Worm (Caenorhabditis elegans) whole organism, L1 larva: Measurements from ENCODE around the gene F41E6.5.
"Not testable (repeated sequence)": the region's sequence is repeated elsewhere in the genome, so short reads cannot be mapped to it uniquely, and the experiment has no call there.

Experiments used
- C04F5.9 ChIP-seq: sonication (generic microtip); optimal IDR thresholded peaks from 2 replicates; lab custom pipeline; 2016; ENCODE audit warnings: missing genetic modification characterization, missing compliant biosample characterization
- aha-1 ChIP-seq: fragments of 150-350 bp; optimal IDR thresholded peaks from 2 replicates; lab custom pipeline; 2014; ENCODE audit warnings: missing biosample characterization, missing genetic modification characterization
- alr-1 ChIP-seq: fragments of 200-800 bp; sonication (Bioruptor generic); optimal IDR thresholded peaks from 2 replicates; lab custom pipeline; 2018; ENCODE audit warnings: borderline replicate concordance, mild to moderate bottlenecking, missing genetic modification characterization, missing compliant biosample characterization
- blmp-1 ChIP-seq: fragments of 150-350 bp; optimal IDR thresholded peaks from 2 replicates; lab custom pipeline; 2014; ENCODE audit warnings: missing biosample characterization, missing genetic modification characterization
- ceh-82 ChIP-seq, 3 experiments: fragments of 150-350 bp in 1 of 3; sonication (generic microtip) in 2 of 3; optimal IDR thresholded peaks; 2 replicates each; lab custom pipeline; 2014 to 2017; ENCODE audit warnings: missing biosample characterization in 3 of 3, missing genetic modification characterization in 3 of 3
- ceh-90 ChIP-seq: sonication (generic microtip); optimal IDR thresholded peaks from 2 replicates; lab custom pipeline; 2016; ENCODE audit warnings: missing genetic modification characterization, missing compliant biosample characterization
- dpl-1 ChIP-seq, 3 experiments: fragments of 150-350 bp in 2 of 3; sonication (generic microtip) in 1 of 3; optimal IDR thresholded peaks; 2 replicates each; lab custom pipeline; 2014 to 2017; ENCODE audit warnings: missing biosample characterization in 3 of 3, missing genetic modification characterization in 3 of 3, missing genetic modification reagents in 3 of 3
- efl-1 ChIP-seq, 4 experiments: fragments of 150-350 bp; optimal IDR thresholded peaks in 3 of 4; peaks in 1 of 4; 1 replicate in 1 of 4; 2 replicates in 3 of 4; lab custom pipeline; 2014; ENCODE audit warnings: missing biosample characterization in 2 of 4, missing genetic modification characterization in 2 of 4, missing genetic modification reagents in 2 of 4
- efl-3 ChIP-seq: fragments of 200-800 bp; sonication (Bioruptor generic); optimal IDR thresholded peaks from 2 replicates; lab custom pipeline; 2018; ENCODE audit warnings: mild to moderate bottlenecking, missing genetic modification characterization, missing compliant biosample characterization
- elt-3 ChIP-seq, 6 experiments: fragments of 150-350 bp in 1 of 6; sonication (generic microtip); optimal IDR thresholded peaks; 2 replicates each; lab custom pipeline; 2017 to 2018; ENCODE audit warnings: missing biosample characterization in 6 of 6, missing genetic modification characterization in 6 of 6, inconsistent platforms in 1 of 6
- fkh-10 ChIP-seq: sonication (generic microtip); optimal IDR thresholded peaks from 2 replicates; lab custom pipeline; 2017; ENCODE audit warnings: missing biosample characterization, missing genetic modification reagents, missing genetic modification characterization
- fos-1 ChIP-seq: fragments of 150-350 bp; optimal IDR thresholded peaks from 2 replicates; lab custom pipeline; 2014; ENCODE audit warnings: missing biosample characterization, missing genetic modification characterization
- grh-1 ChIP-seq: fragments of 200-800 bp; sonication (Bioruptor generic); IDR thresholded peaks from 2 replicates; pipeline ENCODE4 v1.3.6; 2022; ENCODE audit warnings: missing genetic modification reagents, missing genetic modification characterization, missing compliant biosample characterization
- hlh-4 ChIP-seq: sonication (generic microtip); optimal IDR thresholded peaks from 2 replicates; lab custom pipeline; 2016; ENCODE audit warnings: mild to moderate bottlenecking, missing genetic modification characterization, missing compliant biosample characterization
- hpl-2 ChIP-seq: fragments of 150-350 bp; optimal IDR thresholded peaks from 2 replicates; lab custom pipeline; 2014; ENCODE audit warnings: missing biosample characterization, missing genetic modification reagents, missing genetic modification characterization
- irx-1 ChIP-seq: sonication (generic microtip); optimal IDR thresholded peaks from 2 replicates; lab custom pipeline; 2016; ENCODE audit warnings: missing genetic modification characterization, missing compliant biosample characterization
- jun-1 ChIP-seq: fragments of 150-350 bp; optimal IDR thresholded peaks from 2 replicates; lab custom pipeline; 2014; ENCODE audit warnings: missing biosample characterization, missing genetic modification reagents, missing genetic modification characterization
- lin-13 ChIP-seq: fragments of 150-350 bp; optimal IDR thresholded peaks from 2 replicates; lab custom pipeline; 2014; ENCODE audit warnings: missing biosample characterization, missing genetic modification reagents, missing genetic modification characterization
- lin-14 ChIP-seq: fragments of 200-800 bp; sonication (Bioruptor generic); optimal IDR thresholded peaks from 2 replicates; lab custom pipeline; 2018; ENCODE audit warnings: mild to moderate bottlenecking, missing genetic modification characterization, moderate library complexity, missing compliant biosample characterization
- lin-15B ChIP-seq: fragments of 150-350 bp; sonication (generic microtip); optimal IDR thresholded peaks from 3 replicates; lab custom pipeline; 2014; ENCODE audit warnings: missing biosample characterization, missing genetic modification characterization
- lin-35 ChIP-seq, 2 experiments: fragments of 150-350 bp; optimal IDR thresholded peaks; 2 replicates each; lab custom pipeline; 2014; ENCODE audit warnings: missing biosample characterization in 2 of 2, missing genetic modification characterization in 2 of 2, missing genetic modification reagents in 2 of 2
- lir-3 ChIP-seq: sonication (generic microtip); optimal IDR thresholded peaks from 2 replicates; lab custom pipeline; 2016; ENCODE audit warnings: mild to moderate bottlenecking, missing genetic modification characterization, moderate library complexity, missing compliant biosample characterization; ENCODE audit not compliant: poor library complexity
- lsy-2 ChIP-seq, 2 experiments: fragments of 150-350 bp; optimal IDR thresholded peaks; 2 replicates each; lab custom pipeline; 2014; ENCODE audit warnings: missing biosample characterization in 2 of 2, missing genetic modification characterization in 2 of 2
- mab-9 ChIP-seq: fragments of 200-800 bp; sonication (Bioruptor generic); IDR thresholded peaks from 2 replicates; pipeline ENCODE4 v1.3.6; 2022; ENCODE audit warnings: missing genetic modification reagents, missing genetic modification characterization, missing compliant biosample characterization
- mdl-1 ChIP-seq, 2 experiments: fragments of 150-350 bp; optimal IDR thresholded peaks; 2 replicates each; lab custom pipeline; 2014 to 2017; ENCODE audit warnings: missing biosample characterization in 2 of 2, missing genetic modification characterization in 2 of 2, inconsistent platforms in 1 of 2
- nhr-12 ChIP-seq: sonication (generic microtip); optimal IDR thresholded peaks from 2 replicates; lab custom pipeline; 2017; ENCODE audit warnings: missing biosample characterization, missing genetic modification characterization
- nhr-19 ChIP-seq: fragments of 200-800 bp; sonication (Bioruptor generic); conservative IDR thresholded peaks from 2 replicates; pipeline ENCODE4 v1.3.6; 2022; ENCODE audit warnings: missing genetic modification characterization, missing compliant biosample characterization
- nhr-237 ChIP-seq: fragments of 150-350 bp; optimal IDR thresholded peaks from 2 replicates; lab custom pipeline; 2014; ENCODE audit warnings: missing biosample characterization, missing genetic modification characterization
- nhr-47 ChIP-seq: sonication (generic microtip); optimal IDR thresholded peaks from 2 replicates; lab custom pipeline; 2016; ENCODE audit warnings: mild to moderate bottlenecking, missing genetic modification characterization, moderate library complexity, missing compliant biosample characterization
- nhr-84 ChIP-seq: sonication (generic microtip); optimal IDR thresholded peaks from 2 replicates; lab custom pipeline; 2017; ENCODE audit warnings: missing biosample characterization, missing genetic modification characterization
- nhr-85 ChIP-seq: sonication (generic microtip); peaks from one replicate; lab custom pipeline; 2016; ENCODE audit warnings: missing genetic modification characterization, inconsistent platforms, missing compliant biosample characterization
- pag-3 ChIP-seq: sonication (generic microtip); optimal IDR thresholded peaks from 2 replicates; lab custom pipeline; 2017; ENCODE audit warnings: missing genetic modification characterization, mild to moderate bottlenecking, missing compliant biosample characterization, antibody characterized with exemption, borderline replicate concordance; ENCODE audit not compliant: insufficient read depth
- pax-3 ChIP-seq: fragments of 200-800 bp; sonication (Bioruptor generic); optimal IDR thresholded peaks from 2 replicates; lab custom pipeline; 2018; ENCODE audit warnings: mild to moderate bottlenecking, missing genetic modification characterization, moderate library complexity, missing compliant biosample characterization
- skn-1 ChIP-seq: fragments of 150-350 bp; optimal IDR thresholded peaks from 2 replicates; lab custom pipeline; 2014; ENCODE audit warnings: missing biosample characterization, missing genetic modification characterization
- snu-23 ChIP-seq: sonication (generic microtip); optimal IDR thresholded peaks from 2 replicates; lab custom pipeline; 2016; ENCODE audit warnings: missing genetic modification characterization, missing compliant biosample characterization
- tlp-1 ChIP-seq: fragments of 150-350 bp; optimal IDR thresholded peaks from 2 replicates; lab custom pipeline; 2014; ENCODE audit warnings: missing biosample characterization, missing genetic modification characterization
- unc-62 ChIP-seq: fragments of 150-350 bp; optimal IDR thresholded peaks from 2 replicates; lab custom pipeline; 2014; ENCODE audit warnings: missing biosample characterization, missing genetic modification reagents, missing genetic modification characterization
- vab-15 ChIP-seq: sonication (generic microtip); optimal IDR thresholded peaks from 2 replicates; lab custom pipeline; 2017; ENCODE audit warnings: missing genotype, mild to moderate bottlenecking, missing genetic modification characterization, missing compliant biosample characterization
- xbp-1 ChIP-seq: sonication (generic microtip); optimal IDR thresholded peaks from 2 replicates; lab custom pipeline; 2016; ENCODE audit warnings: missing genetic modification characterization, missing compliant biosample characterization

F41E6.5 gene

ce11 chrV:8574762-8575161, 28.5 kb upstream of the F41E6.5 start, which contains the start of gene F25G6.1:
TSS of gene F25G6.1 (plus strand) at chrV:8575062.
- not testable (repeated sequence) for TF ChIP-seq snu-23 (GFP tag; lab: Kevin White, UChicago); nhr-47; nhr-237 (tag; lab: Kevin White, UChicago)

ce11 chrV:8580961-8581360, 22.3 kb upstream of the F41E6.5 start, which contains the start of gene C10B5.1:
TSS of gene C10B5.1 (plus strand) at chrV:8581261.
- no peak for TF ChIP-seq nhr-19 (GFP tag; lab: Robert Waterston, UW)
- no peak for TF ChIP-seq jun-1 (tag; lab: Kevin White, UChicago)
- TF ChIP-seq tlp-1 (tag; lab: Kevin White, UChicago) = no peak
- TF ChIP-seq hpl-2 (GFP tag; lab: Kevin White, UChicago) = no peak
- TF ChIP-seq irx-1 (tag; lab: Kevin White, UChicago) = no peak
- TF ChIP-seq lir-3 = no peak
- TF ChIP-seq nhr-84 = no peak
- no peak for TF ChIP-seq ceh-90

- TF ChIP-seq efl-1 (optimal IDR thresholded peaks at IDR 0.05; lab: Kevin White, UChicago) (no peak), efl-1 (GFP tag; optimal IDR thresholded peaks at IDR 0.05 in 1 of 2; lab: Kevin White, UChicago) (peak in 1 of 2 experiments; percentile 90), pax-3 (tag; lab: Kevin White, UChicago) (no peak), mdl-1 (tag; optimal IDR thresholded peaks at IDR 0.05; lab: Kevin White, UChicago) (no peak), aha-1 (tag; lab: Kevin White, UChicago) (no peak), nhr-47 (no peak)
Measured at ce11 chrV:8586472-8586871, 16.8 kb upstream of the F41E6.5 start.

- TF ChIP-seq pax-3 (tag; lab: Kevin White, UChicago) (no peak), blmp-1 (tag; lab: Kevin White, UChicago) (peak; percentile 11), efl-3 (GFP tag; lab: Kevin White, UChicago) (no peak), lin-15B (tag; lab: Kevin White, UChicago) (no peak)
Measured at ce11 chrV:8586920-8587319, 16.4 kb upstream of the F41E6.5 start.

ce11 chrV:8588079-8588478, 15.2 kb upstream of the F41E6.5 start, which contains the start of gene C10B5.3:
TSS of gene C10B5.3 (minus strand) at chrV:8588179.
- TF ChIP-seq lin-35 (GFP tag; optimal IDR thresholded peaks at IDR 0.05; lab: Kevin White, UChicago) (no peak), hlh-4 (tag; lab: Kevin White, UChicago) (no peak), C04F5.9 (no peak), alr-1 (tag; lab: Kevin White, UChicago) (no peak), mab-9 (GFP tag; lab: Robert Waterston, UW) (no peak)
- TF ChIP-seq, all 84 proteins: peak for 0

DNA sequence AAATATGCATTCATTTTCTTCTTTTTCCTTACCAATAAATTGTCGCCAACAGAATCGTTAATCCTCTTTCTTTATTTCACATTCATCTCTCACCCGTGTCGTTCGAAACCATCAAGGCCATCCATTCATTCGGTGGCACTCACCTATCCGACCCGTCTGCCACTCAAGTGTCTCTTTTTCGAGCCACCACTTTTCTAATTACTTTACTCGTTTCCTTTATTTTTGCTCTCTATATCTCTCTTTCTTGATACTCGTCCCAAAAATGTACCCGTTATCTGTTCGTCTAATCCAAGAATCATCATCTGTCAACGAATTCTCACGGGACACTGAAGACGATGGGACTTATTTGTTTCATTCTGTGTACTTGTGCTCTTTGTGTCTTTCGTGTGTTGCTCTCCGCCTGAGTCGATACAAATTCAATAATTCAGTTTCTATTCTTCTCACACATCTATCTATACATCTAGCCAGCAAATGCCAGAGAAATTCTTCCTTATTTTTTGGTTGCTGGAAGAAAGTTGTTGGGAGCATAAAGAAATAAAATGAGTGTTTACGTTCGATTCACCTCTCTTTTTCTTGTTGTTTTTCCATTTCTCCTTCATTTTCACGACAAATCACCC, 10.5 kb upstream of the F41E6.5 start:
- TF ChIP-seq dpl-1 (GFP tag; optimal IDR thresholded peaks at IDR 0.05; lab: Kevin White, UChicago) (no peak), pag-3 (no peak), skn-1 (tag; lab: Kevin White, UChicago) (no peak), snu-23 (GFP tag; lab: Kevin White, UChicago) (no peak), vab-15 (tag; lab: Kevin White, UChicago) (no peak), fos-1 (tag; lab: Kevin White, UChicago) (no peak), lin-15B (tag; lab: Kevin White, UChicago) (no peak), lin-13 (GFP tag; lab: Kevin White, UChicago) (no peak), blmp-1 (tag; lab: Kevin White, UChicago) (peak; percentile 23), nhr-47 (no peak), C04F5.9 (no peak), grh-1 (GFP tag; lab: Robert Waterston, UW) (no peak), nhr-12 (tag; lab: Kevin White, UChicago) (no peak), efl-1 (optimal IDR thresholded peaks at IDR 0.05; lab: Kevin White, UChicago) (no peak), efl-1 (GFP tag; optimal IDR thresholded peaks at IDR 0.05 in 1 of 2; lab: Kevin White, UChicago) (peak in 1 of 2 experiments; percentile 75), fkh-10 (GFP tag; lab: Kevin White, UChicago) (peak; percentile 5), ceh-82 (tag; optimal IDR thresholded peaks at IDR 0.05; lab: Kevin White, UChicago) (no peak), lin-14 (GFP tag; lab: Kevin White, UChicago) (peak; percentile 38), aha-1 (tag; lab: Kevin White, UChicago) (no peak), tlp-1 (tag; lab: Kevin White, UChicago) (no peak), nhr-85 (peak; percentile 25), hpl-2 (GFP tag; lab: Kevin White, UChicago) (no peak), xbp-1 (tag; lab: Kevin White, UChicago) (no peak), elt-3 (tag; optimal IDR thresholded peaks at IDR 0.05; lab: Kevin White, UChicago) (no peak), unc-62 (GFP tag; lab: Kevin White, UChicago) (no peak), lsy-2 (tag; optimal IDR thresholded peaks at IDR 0.05; lab: Kevin White, UChicago) (no peak)
